Worm (Caenorhabditis elegans) whole organism, midembryonic: ENCODE data around the gene Y110A2AL.1.

Experiments used
- T22C8.4 ChIP-seq: fragments of 200-800 bp; sonication (Bioruptor generic); IDR thresholded peaks from 2 replicates; pipeline ENCODE4 v1.3.6; 2022; ENCODE audit warnings: missing genetic modification characterization, missing compliant biosample characterization
- cog-1 ChIP-seq: sonication (generic microtip); optimal IDR thresholded peaks from 2 replicates; lab custom pipeline; 2016; ENCODE audit warnings: missing genetic modification characterization, missing compliant biosample characterization
- flt-1 ChIP-seq: fragments of 200-800 bp; sonication (Bioruptor generic); IDR thresholded peaks from 2 replicates; pipeline ENCODE4 v1.3.6; 2022; ENCODE audit warnings: missing genetic modification characterization, missing compliant biosample characterization
- klf-2 ChIP-seq: fragments of 200-800 bp; sonication (Bioruptor generic); conservative IDR thresholded peaks from 2 replicates; pipeline ENCODE4 v1.3.6; 2022; ENCODE audit warnings: missing genetic modification reagents, missing genetic modification characterization, missing compliant biosample characterization
- med-1 ChIP-seq: sonication (generic microtip); optimal IDR thresholded peaks from 2 replicates; lab custom pipeline; 2017; ENCODE audit warnings: missing genetic modification characterization, mild to moderate bottlenecking, missing compliant biosample characterization, antibody characterized with exemption, missing genetic modification reagents; ENCODE audit not compliant: insufficient read depth
- tab-1 ChIP-seq: fragments of 200-800 bp; sonication (Bioruptor generic); IDR thresholded peaks from 2 replicates; pipeline ENCODE4 v1.3.6; 2022; ENCODE audit warnings: missing genetic modification characterization, missing compliant biosample characterization
- ztf-29 ChIP-seq: fragments of 200-800 bp; sonication (Bioruptor generic); IDR thresholded peaks from 2 replicates; pipeline ENCODE4 v1.3.6; 2022; ENCODE audit warnings: missing genetic modification reagents, missing genetic modification characterization, missing compliant biosample characterization

DNA sequence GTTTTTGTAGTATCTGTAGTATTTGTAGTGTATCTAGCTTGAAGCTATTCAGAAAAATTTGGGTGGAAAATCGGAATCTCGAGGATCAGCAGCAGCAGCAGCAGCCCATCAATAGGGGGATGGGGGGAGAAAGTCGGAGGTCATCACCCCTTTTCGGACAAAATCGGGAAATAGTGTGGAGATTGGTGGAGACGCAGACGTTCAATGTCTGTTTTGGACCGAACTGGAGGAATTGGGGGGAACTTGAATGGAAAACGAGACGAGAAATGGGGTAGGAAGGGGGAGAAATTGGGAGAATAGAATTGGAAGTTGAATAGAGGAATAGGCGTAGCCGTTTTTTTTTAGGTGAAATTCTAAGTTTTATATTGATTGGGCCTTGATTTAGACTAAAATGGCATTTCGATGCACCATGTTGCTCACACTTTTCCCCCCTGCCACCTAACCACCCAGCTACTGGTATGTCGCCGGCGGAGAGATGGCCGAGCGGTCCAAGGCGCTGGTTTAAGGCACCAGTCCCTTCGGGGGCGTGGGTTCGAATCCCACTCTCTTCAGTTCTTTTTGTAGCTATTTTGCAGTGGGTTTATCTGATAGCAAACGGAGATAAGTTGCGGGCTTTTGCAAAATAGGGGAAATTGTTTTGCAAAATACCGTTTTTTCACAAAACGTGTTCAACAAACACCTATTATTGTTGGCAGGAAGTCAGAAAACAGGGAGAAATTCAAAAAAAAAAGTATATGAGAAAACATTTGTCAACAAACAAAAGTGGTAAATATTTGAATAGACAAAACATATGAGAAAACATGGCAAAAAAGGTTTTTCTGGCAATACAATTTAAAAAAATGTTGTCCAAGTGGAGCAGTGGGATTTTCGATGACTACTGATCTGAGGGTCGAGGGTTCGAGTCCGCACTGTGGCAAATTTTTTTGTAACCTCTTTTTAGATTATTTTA lies 14.8 kb upstream of the Y110A2AL.1 start:
- TF ChIP-seq tab-1 (GFP tag; lab: Robert Waterston, UW) (peak; percentile 64), flt-1 (peak; percentile 81), ztf-29 (GFP tag; lab: Robert Waterston, UW) (no peak), cog-1 (tag; lab: Kevin White, UChicago) (no peak), T22C8.4 (GFP tag; lab: Robert Waterston, UW) (no peak), klf-2 (no peak), med-1 (GFP tag; lab: Kevin White, UChicago) (no peak)
